Worm (Caenorhabditis elegans) whole organism, L2 larva: ENCODE data around the gene srpa-72.

ENCODE experiments used
- C34F6.9 ChIP-seq: fragments of 150-350 bp; optimal IDR thresholded peaks from 2 replicates; lab custom pipeline; 2014; ENCODE audit warnings: missing biosample characterization, missing genetic modification characterization
- R02D3.7 ChIP-seq: fragments of 150-350 bp; optimal IDR thresholded peaks from 2 replicates; lab custom pipeline; 2014; ENCODE audit warnings: missing biosample characterization, missing genetic modification characterization
- aly-2 ChIP-seq: fragments of 150-350 bp; optimal IDR thresholded peaks from 2 replicates; lab custom pipeline; 2014; ENCODE audit warnings: missing biosample characterization, missing genetic modification characterization
- ama-1 ChIP-seq: fragments of 150-350 bp; optimal IDR thresholded peaks from 2 replicates; lab custom pipeline; 2018; ENCODE audit warnings: inconsistent platforms
- ceh-16 ChIP-seq: fragments of 150-350 bp; optimal IDR thresholded peaks from 2 replicates; lab custom pipeline; 2014; ENCODE audit warnings: missing biosample characterization, missing genetic modification characterization
- ceh-82 ChIP-seq: fragments of 150-350 bp; optimal IDR thresholded peaks from 2 replicates; lab custom pipeline; 2014; ENCODE audit warnings: missing biosample characterization, missing genetic modification characterization
- dmd-4 ChIP-seq: sonication (generic microtip); optimal IDR thresholded peaks from 2 replicates; lab custom pipeline; 2017; ENCODE audit warnings: missing biosample characterization, missing genetic modification characterization
- egl-27 ChIP-seq: sonication (generic microtip); optimal IDR thresholded peaks from 3 replicates; lab custom pipeline; 2017; ENCODE audit warnings: missing biosample characterization, missing genetic modification reagents, missing genetic modification characterization
- elt-1 ChIP-seq: fragments of 150-350 bp; optimal IDR thresholded peaks from 2 replicates; lab custom pipeline; 2014; ENCODE audit warnings: missing biosample characterization, missing genetic modification characterization
- elt-3 ChIP-seq: sonication (generic microtip); optimal IDR thresholded peaks from 2 replicates; lab custom pipeline; 2017; ENCODE audit warnings: missing biosample characterization, missing genetic modification characterization
- fos-1 ChIP-seq: fragments of 150-350 bp; optimal IDR thresholded peaks from 2 replicates; lab custom pipeline; 2014; ENCODE audit warnings: missing biosample characterization, missing genetic modification characterization
- lin-13 ChIP-seq: fragments of 150-350 bp; optimal IDR thresholded peaks from 2 replicates; lab custom pipeline; 2014; ENCODE audit warnings: missing biosample characterization, missing genetic modification reagents, missing genetic modification characterization
- lsy-2 ChIP-seq, 2 experiments: fragments of 150-350 bp in 1 of 2; sonication (generic microtip) in 1 of 2; optimal IDR thresholded peaks; 2 replicates each; lab custom pipeline; 2014 to 2017; ENCODE audit warnings: missing biosample characterization in 2 of 2, missing genetic modification characterization in 2 of 2
- mbf-1 ChIP-seq: sonication (generic microtip); optimal IDR thresholded peaks from 2 replicates; lab custom pipeline; 2017; ENCODE audit warnings: missing biosample characterization, missing genetic modification characterization
- mdl-1 ChIP-seq, 2 experiments: fragments of 150-350 bp in 1 of 2; sonication (generic microtip) in 1 of 2; optimal IDR thresholded peaks; 2 replicates each; lab custom pipeline; 2017; ENCODE audit warnings: missing biosample characterization in 2 of 2, missing genetic modification characterization in 2 of 2
- nhr-10 ChIP-seq: sonication (generic microtip); optimal IDR thresholded peaks from 2 replicates; lab custom pipeline; 2017; ENCODE audit warnings: missing biosample characterization, missing genetic modification characterization
- nhr-12 ChIP-seq: fragments of 150-350 bp; optimal IDR thresholded peaks from 2 replicates; lab custom pipeline; 2014; ENCODE audit warnings: missing biosample characterization, missing genetic modification characterization
- nhr-129 ChIP-seq: fragments of 150-350 bp; optimal IDR thresholded peaks from 2 replicates; lab custom pipeline; 2014; ENCODE audit warnings: missing biosample characterization, missing genetic modification characterization
- nhr-21 ChIP-seq: fragments of 150-350 bp; optimal IDR thresholded peaks from 2 replicates; lab custom pipeline; 2014; ENCODE audit warnings: missing biosample characterization, missing genetic modification characterization
- nhr-23 ChIP-seq: fragments of 150-350 bp; optimal IDR thresholded peaks from 2 replicates; lab custom pipeline; 2014; ENCODE audit warnings: missing biosample characterization, missing genetic modification reagents, missing genetic modification characterization
- nhr-237 ChIP-seq: fragments of 150-350 bp; optimal IDR thresholded peaks from 2 replicates; lab custom pipeline; 2014; ENCODE audit warnings: missing biosample characterization, missing genetic modification characterization
- nhr-25 ChIP-seq: fragments of 150-350 bp; sonication (generic microtip); optimal IDR thresholded peaks from 3 replicates; lab custom pipeline; 2014; ENCODE audit warnings: missing biosample characterization, missing genetic modification characterization
- nhr-6 ChIP-seq: fragments of 150-350 bp; optimal IDR thresholded peaks from 2 replicates; lab custom pipeline; 2014; ENCODE audit warnings: missing biosample characterization, missing genetic modification characterization
- nhr-77 ChIP-seq: fragments of 150-350 bp; optimal IDR thresholded peaks from 2 replicates; lab custom pipeline; 2014; ENCODE audit warnings: missing biosample characterization, missing genetic modification characterization
- peb-1 ChIP-seq: fragments of 150-350 bp; optimal IDR thresholded peaks from 2 replicates; lab custom pipeline; 2014; ENCODE audit warnings: missing biosample characterization, missing genetic modification characterization
- sem-4 ChIP-seq: fragments of 150-350 bp; optimal IDR thresholded peaks from 2 replicates; lab custom pipeline; 2014; ENCODE audit warnings: missing biosample characterization, missing genetic modification reagents, missing genetic modification characterization
- sma-3 ChIP-seq: sonication (generic microtip); optimal IDR thresholded peaks from 2 replicates; lab custom pipeline; 2016; ENCODE audit warnings: missing genetic modification reagents, missing genetic modification characterization, missing compliant biosample characterization
- sma-9 ChIP-seq, 2 experiments: fragments of 150-350 bp in 1 of 2; sonication (generic microtip) in 1 of 2; optimal IDR thresholded peaks; 2 replicates each; lab custom pipeline; 2014 to 2016; ENCODE audit warnings: missing genetic modification characterization in 2 of 2, mild to moderate bottlenecking in 1 of 2, missing biosample characterization in 1 of 2, missing compliant biosample characterization in 1 of 2, missing genetic modification reagents in 1 of 2, moderate library complexity in 1 of 2
- snpc-4 ChIP-seq: fragments of 150-350 bp; optimal IDR thresholded peaks from 2 replicates; lab custom pipeline; 2014; ENCODE audit warnings: missing biosample characterization, missing genetic modification characterization
- unc-39 ChIP-seq: fragments of 150-350 bp; optimal IDR thresholded peaks from 2 replicates; lab custom pipeline; 2014; ENCODE audit warnings: missing biosample characterization, missing genetic modification characterization
- unc-55 ChIP-seq: fragments of 150-350 bp; sonication (generic microtip); optimal IDR thresholded peaks from 3 replicates; lab custom pipeline; 2014; ENCODE audit warnings: missing biosample characterization, missing genetic modification reagents, missing genetic modification characterization
- unc-62 ChIP-seq: fragments of 150-350 bp; optimal IDR thresholded peaks from 2 replicates; lab custom pipeline; 2014; ENCODE audit warnings: missing biosample characterization, missing genetic modification reagents, missing genetic modification characterization
- ztf-1 ChIP-seq: fragments of 200-800 bp; sonication (Bioruptor generic); conservative IDR thresholded peaks from 2 replicates; pipeline ENCODE4 v1.3.6; 2022; ENCODE audit warnings: missing genetic modification characterization, missing compliant biosample characterization
- ztf-11 ChIP-seq: sonication (generic microtip); optimal IDR thresholded peaks from 2 replicates; lab custom pipeline; 2017; ENCODE audit warnings: missing biosample characterization, missing genetic modification characterization

srpa-72 gene

DNA sequence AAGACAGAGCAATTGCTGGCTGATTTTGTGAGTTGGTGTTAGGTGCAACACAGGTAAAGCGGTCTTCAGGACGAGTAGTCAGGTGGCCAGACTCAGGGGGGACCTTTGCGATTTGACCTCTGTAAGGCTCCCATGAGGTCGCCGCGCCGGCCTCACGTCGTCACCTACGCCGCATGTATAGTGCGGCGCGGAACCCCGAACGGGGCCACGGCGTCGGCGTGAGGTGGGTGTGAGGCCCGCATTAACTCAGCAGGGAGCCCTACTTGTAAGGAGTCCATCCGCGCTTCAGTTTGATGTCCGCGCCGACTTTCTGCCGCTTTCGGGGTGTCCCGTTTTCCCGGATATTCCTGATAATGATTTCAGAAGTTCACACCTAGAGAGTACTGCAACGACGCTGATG lies 32.7 kb upstream of the srpa-72 start:
- no peak for TF ChIP-seq sma-9 (GFP tag; optimal IDR thresholded peaks at IDR 0.05; lab: Kevin White, UChicago)
- no peak for TF ChIP-seq sma-9 (tag; optimal IDR thresholded peaks at IDR 0.05; lab: Kevin White, UChicago)
- no peak for TF ChIP-seq ztf-1
- TF ChIP-seq nhr-237 (tag; lab: Kevin White, UChicago), result no peak
- TF ChIP-seq unc-62 (GFP tag; lab: Kevin White, UChicago), result no peak
- TF ChIP-seq ceh-82 (tag; lab: Kevin White, UChicago), result no peak
- no peak for TF ChIP-seq nhr-10
- TF ChIP-seq nhr-21 (tag; lab: Kevin White, UChicago), result no peak
- no peak for TF ChIP-seq nhr-6 (tag; lab: Kevin White, UChicago)
- TF ChIP-seq ceh-16 (tag; lab: Kevin White, UChicago), result no peak
- no peak for TF ChIP-seq nhr-77
- no peak for TF ChIP-seq elt-1 (tag; lab: Kevin White, UChicago)
- no peak for TF ChIP-seq peb-1 (tag; lab: Kevin White, UChicago)
- TF ChIP-seq sem-4 (tag; lab: Kevin White, UChicago), result no peak
- no peak for TF ChIP-seq R02D3.7
- TF ChIP-seq nhr-23, result no peak
- no peak for TF ChIP-seq unc-39 (tag; lab: Kevin White, UChicago)
- TF ChIP-seq elt-3, result no peak
- no peak for TF ChIP-seq mdl-1 (tag; optimal IDR thresholded peaks at IDR 0.05; lab: Kevin White, UChicago)
- TF ChIP-seq C34F6.9 (tag; lab: Kevin White, UChicago), result no peak
- TF ChIP-seq nhr-129, result no peak

DNA sequence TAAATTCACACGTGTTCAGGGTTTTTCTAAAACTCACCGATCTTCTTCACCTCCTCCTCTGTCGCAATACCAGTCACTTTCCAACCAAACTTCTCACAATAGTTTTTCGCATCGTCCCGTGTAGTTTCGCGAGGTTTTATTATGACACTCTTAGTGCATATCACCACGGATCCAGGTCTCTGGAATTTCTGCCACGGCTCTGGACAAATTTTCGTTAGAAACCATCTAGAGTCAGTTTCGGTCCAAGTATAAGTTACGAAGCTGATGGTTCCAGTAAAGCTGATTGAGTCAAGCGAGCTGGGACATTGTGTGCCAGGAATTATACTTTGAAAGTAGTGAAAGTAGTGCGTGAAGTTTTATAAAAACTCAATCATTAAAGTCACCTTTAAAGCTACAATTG lies 30.9 kb upstream of the srpa-72 start:
- TF ChIP-seq lsy-2 (tag; optimal IDR thresholded peaks at IDR 0.05; lab: Kevin White, UChicago) (no peak), ztf-1 (no peak), unc-39 (tag; lab: Kevin White, UChicago) (no peak), nhr-6 (tag; lab: Kevin White, UChicago) (no peak), R02D3.7 (no peak), egl-27 (tag; lab: Kevin White, UChicago) (no peak), ztf-11 (tag; lab: Kevin White, UChicago) (no peak), ama-1 (lab: Kevin White, UChicago) (no peak), snpc-4 (tag; lab: Kevin White, UChicago) (no peak), C34F6.9 (tag; lab: Kevin White, UChicago) (no peak), lin-13 (GFP tag; lab: Kevin White, UChicago) (no peak), nhr-77 (no peak), nhr-10 (no peak), ceh-82 (tag; lab: Kevin White, UChicago) (no peak), nhr-129 (no peak)

- no peak for TF ChIP-seq sma-3 (GFP tag; lab: Kevin White, UChicago)
- no peak for TF ChIP-seq peb-1 (tag; lab: Kevin White, UChicago)
- no peak for TF ChIP-seq nhr-23
- no peak for TF ChIP-seq ztf-11 (tag; lab: Kevin White, UChicago)
- no peak for TF ChIP-seq mbf-1
Measured at ce11 chrII:2757954-2758353, 29.3 kb upstream of the srpa-72 start, which contains the start of gene F29A7.8. Gene F29A7.8, minus strand, starts transcription at chrII:2758054.

- TF ChIP-seq C34F6.9 (tag; lab: Kevin White, UChicago) (no peak), sem-4 (tag; lab: Kevin White, UChicago) (no peak), elt-1 (tag; lab: Kevin White, UChicago) (no peak), nhr-12 (tag; lab: Kevin White, UChicago) (no peak), nhr-25 (tag; lab: Kevin White, UChicago) (no peak), elt-3 (no peak), aly-2 (tag; lab: Kevin White, UChicago) (no peak), peb-1 (tag; lab: Kevin White, UChicago) (no peak), mdl-1 (tag; optimal IDR thresholded peaks at IDR 0.05; lab: Kevin White, UChicago) (no peak), lsy-2 (tag; optimal IDR thresholded peaks at IDR 0.05; lab: Kevin White, UChicago) (no peak), snpc-4 (tag; lab: Kevin White, UChicago) (no peak), ama-1 (lab: Kevin White, UChicago) (no peak), dmd-4 (tag; lab: Kevin White, UChicago) (no peak), unc-55 (GFP tag; lab: Kevin White, UChicago) (no peak), nhr-10 (no peak), nhr-21 (tag; lab: Kevin White, UChicago) (no peak), ztf-1 (no peak), fos-1 (tag; lab: Kevin White, UChicago) (no peak), sma-3 (GFP tag; lab: Kevin White, UChicago) (no peak)
Measured at ce11 chrII:2758476-2758875, 28.8 kb upstream of the srpa-72 start, which contains the start of gene fbxb-107. Gene fbxb-107, plus strand, starts transcription at chrII:2758772.
